Fruit fly (Drosophila melanogaster): ENCODE data around the gene CG12237.

- TF ChIP-seq CG8478 (optimal IDR thresholded peaks at IDR 0.05): no peak
- TF ChIP-seq CTCF (optimal IDR thresholded peaks at IDR 0.05): peak; percentile 48 to 65
Measured at dm6 chrX:19679207-19679606, 36.5 kb upstream of the CG12237 start.

Measured in S2 (cell line).